Worm (Caenorhabditis elegans) whole organism, late embryonic: ENCODE measurements around the gene Y39F10C.3.

Source experiments
- ceh-22 ChIP-seq: sonication (generic microtip); optimal IDR thresholded peaks from 2 replicates; lab custom pipeline; 2017; ENCODE audit warnings: missing biosample characterization, missing genetic modification characterization
- fkh-10 ChIP-seq: fragments of 150-350 bp; optimal IDR thresholded peaks from 2 replicates; lab custom pipeline; 2014; ENCODE audit warnings: missing biosample characterization, missing genetic modification reagents, missing genetic modification characterization
- gmeb-2 ChIP-seq: sonication (generic microtip); optimal IDR thresholded peaks from 2 replicates; lab custom pipeline; 2016; ENCODE audit warnings: missing genetic modification characterization, inconsistent platforms, missing compliant biosample characterization
- nhr-232 ChIP-seq: sonication (generic microtip); optimal IDR thresholded peaks from 2 replicates; lab custom pipeline; 2016; ENCODE audit warnings: missing genetic modification characterization, missing compliant biosample characterization
- pha-4 ChIP-seq: fragments of 150-350 bp; optimal IDR thresholded peaks from 2 replicates; lab custom pipeline; 2018; ENCODE audit warnings: missing biosample characterization, missing genetic modification reagents, missing genetic modification characterization
- pqm-1 ChIP-seq: sonication (generic microtip); optimal IDR thresholded peaks from 2 replicates; lab custom pipeline; 2016; ENCODE audit warnings: missing genetic modification characterization, missing compliant biosample characterization

DNA sequence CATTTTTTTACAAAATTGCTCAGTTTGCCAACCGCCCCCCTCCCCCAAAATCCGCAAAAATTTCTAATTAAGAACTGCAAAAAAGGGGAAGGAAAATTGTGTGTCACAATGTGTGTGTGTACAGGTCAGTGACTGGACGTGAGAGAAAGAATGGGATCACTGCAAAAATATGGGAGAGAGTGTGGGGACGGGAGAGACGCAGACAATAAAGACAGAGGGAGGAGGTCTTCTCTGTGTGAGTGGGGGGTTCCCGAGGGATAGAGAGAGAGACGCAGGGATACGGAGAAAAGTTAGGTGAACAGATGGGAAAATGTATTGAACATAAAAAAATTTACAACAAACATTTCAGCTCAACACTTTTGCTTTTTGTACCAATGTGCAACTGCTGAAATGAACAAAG lies 48.3 kb upstream of the Y39F10C.3 start:
- TF ChIP-seq pqm-1 (tag; lab: Kevin White, UChicago) (no peak), fkh-10 (no peak), nhr-232 (no peak), pha-4 (tag; lab: Kevin White, UChicago) (no peak), gmeb-2 (tag; lab: Kevin White, UChicago) (no peak), ceh-22 (tag; lab: Kevin White, UChicago) (no peak)
